Worm (Caenorhabditis elegans) whole organism, L3 larva: ENCODE measurements around the gene srbc-58.

ENCODE experiments used
- ceh-9 ChIP-seq: sonication (generic microtip); optimal IDR thresholded peaks from 2 replicates; lab custom pipeline; 2018; ENCODE audit warnings: missing biosample characterization, missing genetic modification characterization
- elt-1 ChIP-seq: fragments of 150-350 bp; optimal IDR thresholded peaks from 2 replicates; lab custom pipeline; 2014; ENCODE audit warnings: missing biosample characterization, missing genetic modification characterization
- elt-3 ChIP-seq, 3 experiments: fragments of 150-350 bp in 1 of 3; sonication (generic microtip) in 2 of 3; optimal IDR thresholded peaks; 2 replicates in 2 of 3; 4 replicates in 1 of 3; lab custom pipeline; 2014 to 2017; ENCODE audit warnings: missing biosample characterization in 3 of 3, missing genetic modification characterization in 3 of 3
- jun-1 ChIP-seq: fragments of 150-350 bp; optimal IDR thresholded peaks from 2 replicates; lab custom pipeline; 2014; ENCODE audit warnings: missing biosample characterization, missing genetic modification reagents, missing genetic modification characterization
- nhr-23 ChIP-seq: fragments of 150-350 bp; optimal IDR thresholded peaks from 2 replicates; lab custom pipeline; 2014; ENCODE audit warnings: missing biosample characterization, missing genetic modification reagents, missing genetic modification characterization
- nhr-25 ChIP-seq: sonication (generic microtip); optimal IDR thresholded peaks from 2 replicates; lab custom pipeline; 2017; ENCODE audit warnings: missing biosample characterization, missing genetic modification characterization
- nhr-28 ChIP-seq: fragments of 150-350 bp; optimal IDR thresholded peaks from 2 replicates; lab custom pipeline; 2014; ENCODE audit warnings: missing biosample characterization, missing genetic modification characterization
- nhr-77 ChIP-seq: fragments of 150-350 bp; optimal IDR thresholded peaks from 2 replicates; lab custom pipeline; 2014; ENCODE audit warnings: missing biosample characterization, missing genetic modification characterization
- sea-2 ChIP-seq: fragments of 150-350 bp; sonication (generic microtip); optimal IDR thresholded peaks from 4 replicates; lab custom pipeline; 2014; ENCODE audit warnings: missing biosample characterization, missing genetic modification reagents, missing genetic modification characterization
- snpc-4 ChIP-seq: fragments of 150-350 bp; optimal IDR thresholded peaks from 2 replicates; lab custom pipeline; 2014; ENCODE audit warnings: missing biosample characterization, missing genetic modification characterization
- unc-39 ChIP-seq: sonication (generic microtip); optimal IDR thresholded peaks from 4 replicates; lab custom pipeline; 2017; ENCODE audit warnings: missing biosample characterization, missing genetic modification characterization

ce11 chrV:802726-803125 lies 27.9 kb downstream of the srbc-58 start:
- TF ChIP-seq snpc-4 (tag; lab: Kevin White, UChicago) (no peak), nhr-23 (tag; lab: Kevin White, UChicago) (no peak), elt-3 (tag; optimal IDR thresholded peaks at IDR 0.05; lab: Kevin White, UChicago) (no peak), jun-1 (tag; lab: Kevin White, UChicago) (no peak), unc-39 (tag; lab: Kevin White, UChicago) (no peak), ceh-9 (no peak), nhr-77 (no peak), elt-1 (tag; lab: Kevin White, UChicago) (no peak), nhr-28 (tag; lab: Kevin White, UChicago) (no peak), sea-2 (GFP tag; lab: Kevin White, UChicago) (no peak), nhr-25 (no peak)
